Worm (Caenorhabditis elegans): ENCODE data around the gene mdt-15.
A peak's percentile ranks its signal among the peaks of the same experiment; 100 is the strongest.

The mdt-15 gene

ce11 chrIII:5785273-5785929 lies 48.1 kb downstream of the mdt-15 start, which contains the start of gene Y37B11A.3:
Gene Y37B11A.3, minus strand, starts transcription at chrIII:5785323.
- TF ChIP-seq syd-9 (tag; optimal IDR thresholded peaks at IDR 0.05) (no peak), K09A11.1 (tag; optimal IDR thresholded peaks at IDR 0.05; ENCODE audit: insufficient read depth) (no peak), unc-55 (GFP tag; optimal IDR thresholded peaks at IDR 0.05) (peak; percentile 43), mec-3 (tag; optimal IDR thresholded peaks at IDR 0.05; ENCODE audit: borderline replicate concordance) (no peak), nfya-1 (tag; optimal IDR thresholded peaks at IDR 0.05) (peak; percentile 37), unc-3 (GFP tag; conservative IDR thresholded peaks at IDR 0.05) (no peak), unc-3 (tag; optimal IDR thresholded peaks at IDR 0.05) (no peak), ceh-34 (tag; optimal IDR thresholded peaks at IDR 0.05) (no peak), npax-4 (tag; optimal IDR thresholded peaks at IDR 0.05) (no peak), F13H6.1 (tag; optimal IDR thresholded peaks at IDR 0.05) (no peak), ceh-22 (tag; optimal IDR thresholded peaks at IDR 0.05) (no peak), unc-42 (tag; optimal IDR thresholded peaks at IDR 0.05) (no peak), ref-2 (tag; optimal IDR thresholded peaks at IDR 0.05) (peak; percentile 69), odd-2 (tag; optimal IDR thresholded peaks at IDR 0.05) (no peak), hlh-15 (tag; optimal IDR thresholded peaks at IDR 0.05) (no peak), hlh-30 (tag; optimal IDR thresholded peaks at IDR 0.05; ENCODE audit: insufficient read depth) (no peak), madf-2 (tag; optimal IDR thresholded peaks at IDR 0.05) (no peak), pag-3 (tag; optimal IDR thresholded peaks at IDR 0.05; ENCODE audit: borderline replicate concordance) (no peak), ceh-19 (GFP tag; optimal IDR thresholded peaks at IDR 0.05) (no peak), C08G9.2 (tag; optimal IDR thresholded peaks at IDR 0.05) (no peak), ceh-31 (tag; optimal IDR thresholded peaks at IDR 0.05) (peak; percentile 30), dmd-4 (tag; optimal IDR thresholded peaks at IDR 0.05; ENCODE audit: borderline replicate concordance) (no peak), ztf-16 (tag; optimal IDR thresholded peaks at IDR 0.05) (no peak), fax-1 (tag; optimal IDR thresholded peaks at IDR 0.05) (no peak), elt-2 (tag; optimal IDR thresholded peaks at IDR 0.05) (no peak), ceh-18 (tag; optimal IDR thresholded peaks at IDR 0.05) (no peak), tbx-2 (tag; optimal IDR thresholded peaks at IDR 0.05) (no peak), fkh-10 (GFP tag; optimal IDR thresholded peaks at IDR 0.05) (no peak), fkh-6 (tag; optimal IDR thresholded peaks at IDR 0.05) (peak; percentile 23), hlh-8 (tag; optimal IDR thresholded peaks at IDR 0.05) (no peak)

- TF ChIP-seq odd-2 (tag; optimal IDR thresholded peaks at IDR 0.05) (no peak), hlh-15 (tag; optimal IDR thresholded peaks at IDR 0.05) (no peak), nfya-1 (tag; optimal IDR thresholded peaks at IDR 0.05) (no peak), ama-1 (optimal IDR thresholded peaks at IDR 0.05) (no peak), tbx-2 (tag; optimal IDR thresholded peaks at IDR 0.05) (no peak), pax-1 (tag; optimal IDR thresholded peaks at IDR 0.05) (no peak), ceh-45 (GFP tag; IDR thresholded peaks at IDR 0.05) (no peak), nhr-232 (tag; optimal IDR thresholded peaks at IDR 0.05) (no peak), ceh-31 (tag; optimal IDR thresholded peaks at IDR 0.05) (no peak), ceh-22 (tag; optimal IDR thresholded peaks at IDR 0.05) (no peak), ceh-30 (tag; optimal IDR thresholded peaks at IDR 0.05) (no peak), pag-3 (tag; optimal IDR thresholded peaks at IDR 0.05; ENCODE audit: borderline replicate concordance) (no peak)
Measured at ce11 chrIII:5782080-5782479, 51.5 kb downstream of the mdt-15 start.
